Worm (Caenorhabditis elegans) whole organism, L4/young adult: ENCODE data around the gene C08B6.11.

Experiments
- W03F9.2 ChIP-seq: fragments of 150-350 bp; optimal IDR thresholded peaks from 2 replicates; lab custom pipeline; 2014; ENCODE audit warnings: missing biosample characterization, missing genetic modification characterization
- dao-5 ChIP-seq: sonication (generic microtip); optimal IDR thresholded peaks from 2 replicates; lab custom pipeline; 2016; ENCODE audit warnings: missing genotype, missing genetic modification characterization, moderate library complexity, missing compliant biosample characterization
- him-1 ChIP-seq: sonication (generic microtip); optimal IDR thresholded peaks from 2 replicates; lab custom pipeline; 2016; ENCODE audit warnings: missing genotype, missing genetic modification reagents, missing genetic modification characterization, missing compliant biosample characterization

- TF ChIP-seq him-1 (tag; lab: Kevin White, UChicago) (no peak), W03F9.2 (tag; lab: Kevin White, UChicago) (no peak), dao-5 (tag; lab: Kevin White, UChicago) (no peak)
Observed at ce11 chrV:10094374-10094773, 13.0 kb upstream of the C08B6.11 start, which contains the start of gene srd-49.
